Worm (Caenorhabditis elegans) whole organism, L1 larva: Measurements from ENCODE around the gene Y46G5A.34.

Experiments used
- aly-2 ChIP-seq: fragments of 150-350 bp; optimal IDR thresholded peaks from 2 replicates; lab custom pipeline; 2014; ENCODE audit warnings: missing biosample characterization, missing genetic modification characterization
- egl-13 ChIP-seq: sonication (generic microtip); optimal IDR thresholded peaks from 2 replicates; lab custom pipeline; 2016; ENCODE audit warnings: missing genotype, missing genetic modification reagents, missing genetic modification characterization, missing compliant biosample characterization
- nhr-237 ChIP-seq: fragments of 150-350 bp; optimal IDR thresholded peaks from 2 replicates; lab custom pipeline; 2014; ENCODE audit warnings: missing biosample characterization, missing genetic modification characterization
- nhr-77 ChIP-seq: fragments of 150-350 bp; optimal IDR thresholded peaks from 2 replicates; lab custom pipeline; 2014; ENCODE audit warnings: missing biosample characterization, missing genetic modification characterization
- nhr-84 ChIP-seq: sonication (generic microtip); optimal IDR thresholded peaks from 2 replicates; lab custom pipeline; 2017; ENCODE audit warnings: missing biosample characterization, missing genetic modification characterization
- nhr-90 ChIP-seq: sonication (generic microtip); optimal IDR thresholded peaks from 2 replicates; lab custom pipeline; 2016; ENCODE audit warnings: mild to moderate bottlenecking, missing genetic modification characterization, missing compliant biosample characterization; ENCODE audit not compliant: poor library complexity
- pag-3 ChIP-seq: sonication (generic microtip); optimal IDR thresholded peaks from 2 replicates; lab custom pipeline; 2017; ENCODE audit warnings: missing genetic modification characterization, mild to moderate bottlenecking, missing compliant biosample characterization, antibody characterized with exemption, borderline replicate concordance; ENCODE audit not compliant: insufficient read depth
- vab-15 ChIP-seq: sonication (generic microtip); optimal IDR thresholded peaks from 2 replicates; lab custom pipeline; 2017; ENCODE audit warnings: missing genotype, mild to moderate bottlenecking, missing genetic modification characterization, missing compliant biosample characterization

DNA sequence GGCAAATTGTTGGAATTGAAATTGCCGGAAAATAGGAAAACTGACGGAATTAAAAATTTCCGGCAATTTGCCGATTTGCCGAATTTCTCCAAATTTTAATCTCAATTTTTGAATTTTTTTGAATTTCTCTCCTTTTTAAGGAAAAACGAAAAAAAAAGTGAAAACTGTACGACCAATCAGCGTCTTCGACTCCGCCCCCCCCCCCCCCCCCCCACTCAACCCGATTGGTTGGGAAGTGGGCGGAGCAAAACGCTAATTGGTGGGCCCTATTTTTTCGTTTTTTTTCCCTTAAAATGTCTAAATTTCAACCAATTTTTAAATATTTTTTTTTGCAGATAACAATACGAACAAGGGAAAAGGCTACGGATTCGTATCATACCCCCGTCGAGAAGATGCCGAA is 6.5 kb upstream of the Y46G5A.34 start:
- no peak for TF ChIP-seq nhr-237 (tag; lab: Kevin White, UChicago)
- TF ChIP-seq nhr-90 (tag; lab: Kevin White, UChicago), result no peak
- no peak for TF ChIP-seq nhr-84
- TF ChIP-seq nhr-77, result no peak
- no peak for TF ChIP-seq egl-13 (tag; lab: Kevin White, UChicago)
- TF ChIP-seq aly-2 (tag; lab: Kevin White, UChicago), result no peak
- TF ChIP-seq vab-15 (tag; lab: Kevin White, UChicago), result no peak
- no peak for TF ChIP-seq pag-3 (tag; lab: Kevin White, UChicago)
